Fruit fly (Drosophila melanogaster): ENCODE data around the gene Cad88C.

Cad88C gene

DNA sequence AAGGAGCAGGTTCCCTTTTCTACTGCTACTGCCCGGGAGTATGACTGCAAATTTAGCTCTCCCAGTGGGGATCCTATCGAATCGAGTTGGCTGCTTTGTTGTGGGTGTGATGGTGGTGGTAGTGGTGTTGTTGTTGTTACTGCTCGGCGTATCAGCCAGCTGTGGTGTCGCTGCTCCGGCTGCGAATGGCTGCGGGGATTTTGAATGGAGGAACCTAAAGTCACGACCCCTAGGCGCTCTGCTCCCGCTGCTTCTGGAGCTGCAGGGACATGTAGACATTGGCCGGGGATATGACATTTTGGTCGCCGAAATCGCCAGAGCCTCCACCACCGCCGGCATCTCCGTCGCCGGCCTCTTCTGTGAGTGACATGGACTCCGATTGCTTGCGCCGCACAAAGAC is 3.5 kb upstream of the Cad88C start:
- TF ChIP-seq Myc (optimal IDR thresholded peaks at IDR 0.05) (no peak), psq (optimal IDR thresholded peaks at IDR 0.05) (no peak), ttk (optimal IDR thresholded peaks at IDR 0.05) (no peak), h (optimal IDR thresholded peaks at IDR 0.05) (no peak), insv (optimal IDR thresholded peaks at IDR 0.05) (no peak), Sin3A (optimal IDR thresholded peaks at IDR 0.05) (no peak)

DNA sequence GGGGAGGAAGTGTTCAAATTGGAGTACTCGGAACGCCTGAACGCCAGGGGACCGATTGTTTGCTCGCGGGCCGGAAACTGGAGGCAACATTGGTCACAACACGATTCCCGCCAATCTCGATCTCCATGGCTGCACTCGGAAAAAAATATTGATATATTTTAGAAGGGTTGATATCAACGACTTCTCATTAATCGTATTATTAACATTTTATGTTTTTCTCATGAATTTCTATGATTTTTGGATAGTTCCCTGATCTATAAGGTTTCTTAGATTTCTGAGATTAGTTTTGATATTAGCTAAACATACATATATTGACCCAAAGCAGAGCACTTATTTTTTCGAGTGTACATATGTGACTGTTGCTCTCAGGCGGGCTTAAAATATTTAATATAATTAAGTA is 1.6 kb downstream of the Cad88C start:
- TF ChIP-seq Sin3A (optimal IDR thresholded peaks at IDR 0.05) (no peak), psq (optimal IDR thresholded peaks at IDR 0.05) (no peak), Myc (optimal IDR thresholded peaks at IDR 0.05) (no peak), ttk (optimal IDR thresholded peaks at IDR 0.05) (no peak), insv (optimal IDR thresholded peaks at IDR 0.05) (no peak), h (optimal IDR thresholded peaks at IDR 0.05) (no peak)

DNA sequence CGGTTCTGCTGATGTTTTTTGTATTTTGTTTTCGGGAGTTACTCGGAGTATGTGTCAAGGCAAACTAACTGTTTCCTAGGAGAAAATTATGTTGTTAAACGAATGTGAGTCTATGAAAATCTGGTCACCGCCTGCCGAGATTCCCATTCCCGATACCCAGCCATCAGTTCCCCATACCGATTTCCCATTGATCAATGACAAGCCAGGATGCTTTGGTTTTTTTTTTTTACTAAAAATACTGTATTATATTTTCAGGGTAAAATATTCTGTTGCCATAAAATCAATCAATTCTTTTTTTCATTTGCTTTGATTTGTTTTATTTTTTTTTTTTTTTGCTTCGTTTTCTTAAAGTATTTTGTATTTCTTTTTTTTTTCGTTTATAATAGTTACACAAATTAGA is 12.2 kb downstream of the Cad88C start, which contains the start of gene CG7886:
Gene CG7886, minus strand, starts transcription at position 101 of the 400 bp plus-strand sequence.
- TF ChIP-seq insv (optimal IDR thresholded peaks at IDR 0.05) (no peak), Sin3A (optimal IDR thresholded peaks at IDR 0.05) (no peak), ttk (optimal IDR thresholded peaks at IDR 0.05) (no peak), psq (optimal IDR thresholded peaks at IDR 0.05) (no peak), Myc (optimal IDR thresholded peaks at IDR 0.05) (no peak), h (optimal IDR thresholded peaks at IDR 0.05) (no peak)

DNA sequence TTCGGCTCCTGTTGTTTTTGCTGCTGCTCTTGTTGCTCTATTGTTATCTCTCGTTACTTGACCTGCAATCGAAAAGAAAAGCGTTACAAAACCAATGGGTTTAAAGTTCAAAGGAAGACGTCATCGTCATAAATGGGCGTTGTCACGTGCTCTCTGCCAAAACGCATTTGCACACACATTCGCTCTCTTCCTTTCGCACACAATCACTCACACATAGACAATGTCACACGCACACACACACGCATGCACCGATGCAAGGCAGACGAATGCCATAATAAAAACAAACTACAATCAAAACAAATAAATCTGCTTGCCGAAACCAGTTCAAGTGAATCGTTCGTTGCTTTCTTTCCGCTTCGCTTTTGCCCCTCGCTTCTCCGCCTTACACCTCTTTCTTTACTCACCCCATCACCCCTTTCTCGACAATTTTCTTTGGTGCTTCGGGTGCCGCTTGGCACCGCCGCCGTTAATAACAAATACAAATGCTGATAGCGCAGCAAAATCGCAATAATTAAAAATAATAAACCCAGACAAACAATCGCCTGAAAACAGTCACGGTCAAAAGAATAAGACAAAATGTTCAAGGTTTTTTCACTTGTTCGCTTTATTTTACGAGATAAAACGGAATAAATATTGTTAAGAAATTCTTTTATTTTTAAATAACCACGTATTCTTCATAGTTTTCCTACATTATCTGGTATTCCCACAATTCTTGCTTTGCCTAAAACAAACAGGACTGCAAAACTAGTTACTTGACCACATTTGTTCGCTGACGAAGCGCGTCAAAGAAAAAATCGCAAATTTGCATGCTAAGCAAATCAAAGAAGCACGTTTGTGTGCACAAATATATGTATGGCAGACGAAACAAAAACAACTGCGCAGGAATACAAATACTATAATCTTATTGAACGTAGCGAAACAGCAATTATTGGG is 19.3 kb downstream of the Cad88C start:
- TF ChIP-seq Sin3A (optimal IDR thresholded peaks at IDR 0.05), result no peak
- TF ChIP-seq h (optimal IDR thresholded peaks at IDR 0.05), result no peak
- no peak for TF ChIP-seq psq (optimal IDR thresholded peaks at IDR 0.05)
- no peak for TF ChIP-seq ttk (optimal IDR thresholded peaks at IDR 0.05)
- TF ChIP-seq insv (optimal IDR thresholded peaks at IDR 0.05), result no peak
- no peak for TF ChIP-seq Myc (optimal IDR thresholded peaks at IDR 0.05)

DNA sequence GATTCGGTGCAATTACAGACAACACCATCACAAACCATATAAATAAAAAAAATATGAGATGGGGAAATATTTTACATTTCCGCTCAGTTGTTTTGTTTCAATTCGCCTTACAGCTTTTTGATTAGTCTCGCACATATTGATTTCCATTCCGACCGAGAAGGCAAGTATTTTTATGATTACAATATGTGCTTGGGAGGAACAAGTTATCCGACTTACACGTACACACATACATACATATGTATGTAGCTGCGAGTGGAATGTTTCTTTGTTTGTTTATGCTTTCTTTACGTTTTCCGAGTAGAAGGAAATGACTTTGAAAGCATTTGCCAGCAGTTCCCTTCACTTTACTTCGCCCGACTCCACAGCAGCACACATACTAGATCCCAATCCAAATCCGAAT is 20.1 kb downstream of the Cad88C start:
- no peak for TF ChIP-seq insv (optimal IDR thresholded peaks at IDR 0.05)
- TF ChIP-seq Sin3A (optimal IDR thresholded peaks at IDR 0.05), result no peak
- no peak for TF ChIP-seq psq (optimal IDR thresholded peaks at IDR 0.05)
- no peak for TF ChIP-seq Myc (optimal IDR thresholded peaks at IDR 0.05)
- no peak for TF ChIP-seq h (optimal IDR thresholded peaks at IDR 0.05)

DNA sequence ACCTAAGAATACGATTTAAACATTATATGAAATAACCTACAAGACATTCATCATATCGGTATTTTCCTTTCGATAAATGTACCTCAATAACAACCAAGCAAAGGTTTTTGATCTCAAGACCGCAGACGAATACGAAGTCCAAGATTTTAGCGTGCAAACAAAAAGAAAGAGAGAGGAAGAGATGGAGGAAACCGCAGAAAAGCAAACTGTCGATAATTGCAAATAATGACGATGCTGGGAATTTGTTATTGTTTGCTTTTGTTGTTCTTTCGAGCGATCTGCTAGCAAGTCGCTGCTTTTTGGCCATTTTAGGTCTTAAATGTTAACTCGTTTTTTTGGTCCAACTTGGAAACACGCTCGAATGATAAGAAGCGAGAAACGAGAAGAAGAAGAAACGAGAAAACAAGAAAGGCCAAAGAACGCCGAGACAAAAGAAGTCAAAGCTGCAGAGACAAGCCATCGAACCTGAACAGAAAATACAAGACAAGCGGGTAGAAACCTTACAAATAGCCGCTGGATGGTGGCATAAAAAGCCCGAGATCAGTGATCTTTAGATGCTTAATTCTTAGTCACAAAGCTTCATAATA is 20.9 kb downstream of the Cad88C start:
- TF ChIP-seq insv (optimal IDR thresholded peaks at IDR 0.05) (no peak), Sin3A (optimal IDR thresholded peaks at IDR 0.05) (no peak), ttk (optimal IDR thresholded peaks at IDR 0.05) (no peak), h (optimal IDR thresholded peaks at IDR 0.05) (no peak), psq (optimal IDR thresholded peaks at IDR 0.05) (no peak), Myc (optimal IDR thresholded peaks at IDR 0.05) (no peak)

DNA sequence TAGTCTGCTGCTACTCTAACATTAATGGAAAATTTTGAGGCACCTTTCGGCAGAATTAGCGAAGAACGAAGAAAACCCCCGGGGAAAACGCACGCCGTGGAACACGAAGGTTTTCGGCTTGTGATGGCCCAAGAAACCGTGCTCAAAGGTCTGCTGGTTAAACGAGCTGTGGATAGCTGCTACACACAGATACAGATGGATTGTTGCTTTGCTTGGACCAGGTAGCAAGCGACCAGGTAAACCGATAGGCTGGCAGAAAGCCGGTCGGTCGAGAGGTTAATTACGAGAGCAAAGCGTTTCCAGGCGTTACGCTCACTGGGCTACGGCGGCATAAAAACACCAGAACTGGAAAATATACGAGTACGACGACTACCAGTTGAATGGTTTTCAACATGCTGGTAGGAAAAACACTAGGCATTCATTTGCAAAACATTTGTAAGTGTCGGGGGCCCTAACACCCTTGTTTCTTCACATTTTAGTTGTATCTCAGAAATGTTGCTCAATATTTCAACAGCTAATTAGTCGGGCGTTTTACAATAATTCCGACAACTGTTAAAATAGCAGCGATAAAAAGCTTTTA is 22.1 kb downstream of the Cad88C start:
- no peak for TF ChIP-seq h (optimal IDR thresholded peaks at IDR 0.05)
- no peak for TF ChIP-seq psq (optimal IDR thresholded peaks at IDR 0.05)
- TF ChIP-seq insv (optimal IDR thresholded peaks at IDR 0.05), result no peak

DNA sequence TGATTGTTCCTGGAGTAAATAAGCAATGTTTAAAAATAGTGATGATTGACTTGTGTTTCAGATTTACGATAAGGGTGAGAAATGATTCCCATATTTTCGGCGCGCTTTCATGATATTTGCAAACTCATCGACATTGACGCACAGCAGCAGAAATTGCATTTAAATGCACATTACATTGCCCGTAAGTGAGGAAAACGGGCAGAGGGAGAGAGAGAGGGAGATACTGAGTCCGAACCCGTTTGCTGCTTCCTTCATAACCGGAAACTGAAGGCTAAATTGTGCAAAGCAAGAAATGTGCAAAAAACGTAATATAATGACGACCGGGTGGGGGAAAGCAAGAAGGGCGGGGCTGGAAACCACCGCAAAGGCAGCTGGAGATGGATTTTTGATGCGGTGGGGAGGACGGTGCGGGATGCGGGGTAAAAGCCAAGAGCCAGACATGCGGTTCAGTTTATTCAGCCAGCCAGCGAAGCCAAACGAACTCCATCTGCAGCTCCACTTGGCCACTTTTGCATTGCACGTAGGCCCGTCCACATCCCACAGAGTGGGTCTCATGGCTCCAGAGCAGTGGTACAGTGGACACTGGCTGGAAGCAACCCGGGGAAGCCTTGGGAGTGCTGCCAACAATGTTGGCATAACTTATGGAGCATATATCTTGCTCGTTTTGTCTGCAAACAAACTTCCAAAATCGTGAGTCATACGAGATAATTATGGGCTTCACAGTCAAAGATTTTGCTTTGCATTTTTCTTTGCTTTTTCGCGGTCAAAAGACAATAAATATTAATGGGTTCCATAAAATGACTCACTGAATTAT is 23.0 kb downstream of the Cad88C start:
- TF ChIP-seq Myc (optimal IDR thresholded peaks at IDR 0.05), result no peak

DNA sequence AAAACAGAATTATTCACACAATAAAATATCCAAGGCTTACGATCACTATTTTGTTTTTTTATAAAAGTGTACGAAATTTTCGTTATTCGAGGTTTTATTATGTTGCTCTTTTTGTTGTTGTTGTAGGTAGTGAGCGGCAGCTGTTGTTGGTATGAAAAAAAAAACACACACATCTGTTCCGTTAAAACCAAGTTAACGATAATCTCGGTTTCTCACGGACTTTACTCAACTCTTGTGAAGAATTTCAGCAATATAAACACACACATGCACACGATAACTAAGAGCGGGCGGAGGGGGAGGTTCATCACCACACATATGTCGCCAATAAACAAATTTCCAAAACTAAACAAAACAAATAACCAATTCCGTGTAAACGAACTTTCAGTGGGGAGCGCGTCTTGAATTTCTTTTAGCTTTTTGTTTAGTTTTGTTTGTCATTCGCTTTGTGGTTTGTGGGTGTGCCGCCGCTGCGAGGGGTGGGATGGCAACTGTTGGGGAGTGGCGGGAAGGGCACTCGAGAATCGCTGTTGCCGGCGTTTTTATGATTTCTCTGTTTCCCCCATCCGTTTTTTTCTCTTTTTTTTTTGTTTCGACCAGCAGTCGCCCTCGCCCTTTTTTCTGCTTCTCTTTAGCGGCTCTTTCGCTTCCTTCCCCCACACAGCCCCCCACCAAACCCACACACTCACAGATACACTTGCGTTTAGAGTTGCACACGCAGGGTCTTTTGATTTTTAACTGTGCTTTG is 24.1 kb downstream of the Cad88C start:
- TF ChIP-seq psq (optimal IDR thresholded peaks at IDR 0.05) (no peak), Myc (optimal IDR thresholded peaks at IDR 0.05) (no peak), h (optimal IDR thresholded peaks at IDR 0.05) (no peak), Sin3A (optimal IDR thresholded peaks at IDR 0.05) (no peak)

DNA sequence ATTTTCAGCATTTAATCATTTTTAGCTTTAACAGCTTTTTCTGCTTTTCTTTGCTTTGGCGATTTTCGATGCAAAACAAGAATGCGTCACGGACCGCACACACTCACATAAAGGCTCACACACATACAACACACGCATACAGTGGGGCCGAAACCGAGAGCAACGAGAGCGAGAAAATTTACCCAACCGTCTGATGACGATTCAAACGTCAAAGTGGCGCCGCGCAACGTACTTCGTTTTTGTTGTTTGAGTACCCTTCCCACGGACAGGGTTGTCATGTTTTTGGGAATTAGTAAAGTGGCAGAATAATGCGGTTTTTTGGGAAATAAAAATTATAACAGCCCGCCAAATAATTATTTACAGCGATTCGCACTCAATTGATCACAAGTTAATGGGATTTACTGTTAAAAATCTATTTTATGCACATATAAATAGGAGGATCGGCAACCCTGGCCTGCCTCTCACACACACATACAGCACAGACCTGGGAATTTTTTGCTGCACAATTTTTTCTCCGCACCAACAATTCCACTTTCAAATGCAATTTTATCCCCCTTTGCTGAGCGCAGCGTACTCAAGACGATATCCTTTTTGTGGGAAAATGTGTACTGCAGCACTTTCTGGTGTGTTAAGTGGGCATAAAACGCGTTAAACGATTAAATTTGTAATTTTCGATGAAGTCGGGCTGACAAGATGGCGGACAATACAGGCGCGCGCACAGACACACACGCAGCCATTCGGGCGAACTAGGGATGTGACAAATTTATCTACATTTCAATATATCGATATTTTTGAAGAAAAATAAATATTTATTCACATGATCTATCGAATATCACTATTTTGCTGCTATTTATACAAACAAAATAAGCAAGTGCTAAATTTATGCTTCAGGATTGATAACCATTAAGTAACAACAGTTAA is 25.0 kb downstream of the Cad88C start:
- TF ChIP-seq ttk (optimal IDR thresholded peaks at IDR 0.05) (no peak), Sin3A (optimal IDR thresholded peaks at IDR 0.05) (no peak), h (optimal IDR thresholded peaks at IDR 0.05) (no peak), psq (optimal IDR thresholded peaks at IDR 0.05) (no peak), Myc (optimal IDR thresholded peaks at IDR 0.05) (no peak), insv (optimal IDR thresholded peaks at IDR 0.05) (no peak)
